Fruit fly (Drosophila melanogaster) whole organism, larva: ENCODE measurements around the gene CG7120.
A peak's percentile ranks its signal among the peaks of the same experiment; 100 is the strongest.

Source experiments
- noc ChIP-seq: fragments of 200-800 bp; sonication (Bioruptor generic); optimal IDR thresholded peaks from 3 replicates; lab custom pipeline; 2019; ENCODE audit warnings: missing biosample characterization, mild to moderate bottlenecking, missing genetic modification characterization, moderate library complexity

CG7120 gene

dm6 chr3L:8379161-8379560 lies 16.6 kb upstream of the CG7120 start:
- no peak for TF ChIP-seq noc

- TF ChIP-seq noc, result no peak
These were observed 11.8 kb upstream of the CG7120 start for dm6 chr3L:8383968-8384367.

dm6 chr3L:8385055-8385454 lies 10.7 kb upstream of the CG7120 start:
- TF ChIP-seq noc, result no peak

- peak; percentile 33 for TF ChIP-seq noc
These were observed 4.6 kb upstream of the CG7120 start, which contains the start of gene Jon66Ci for dm6 chr3L:8391240-8391639. Gene Jon66Ci (plus strand): TSS chr3L:8391540.

dm6 chr3L:8393549-8393948 lies 2.3 kb upstream of the CG7120 start, which contains the start of gene Jon66Cii:
Gene Jon66Cii (minus strand): TSS chr3L:8393649.
- no peak for TF ChIP-seq noc

- TF ChIP-seq noc, result peak; percentile 81
These were observed 1.7 kb upstream of the CG7120 start for dm6 chr3L:8394132-8394531.

dm6 chr3L:8394944-8395343 lies 856 bp upstream of the CG7120 start:
- TF ChIP-seq noc, result no peak

- no peak for TF ChIP-seq noc
These were observed 387 bp downstream of the CG7120 start for dm6 chr3L:8396187-8396586.

- TF ChIP-seq noc, result no peak
These were observed 3.1 kb downstream of the CG7120 start for dm6 chr3L:8398763-8399445.

- no peak for TF ChIP-seq noc
These were observed 9.3 kb downstream of the CG7120 start, which contains the start of the genes Tpt, mkg-p and CG13667 for dm6 chr3L:8405123-8405522. Gene Tpt (minus strand): TSS chr3L:8405277. Gene mkg-p (minus strand): TSS chr3L:8405277. Gene CG13667 (plus strand): TSS chr3L:8405454.

dm6 chr3L:8411439-8411897 lies 15.7 kb downstream of the CG7120 start, which contains the start of gene Exo70:
Gene Exo70 (plus strand): TSS chr3L:8411851.
- TF ChIP-seq noc, result no peak

dm6 chr3L:8412725-8413124 lies 16.9 kb downstream of the CG7120 start, which contains the start of the genes Oseg1 and mtrm:
Gene Oseg1 (minus strand): TSS chr3L:8412825.
Gene mtrm (plus strand): TSS chr3L:8413012.
- no peak for TF ChIP-seq noc

- TF ChIP-seq noc, result no peak
These were observed 23.2 kb downstream of the CG7120 start for dm6 chr3L:8418984-8419383.

dm6 chr3L:8419622-8420176 lies 23.9 kb downstream of the CG7120 start:
- TF ChIP-seq noc, result no peak

- no peak for TF ChIP-seq noc
These were observed 25.6 kb downstream of the CG7120 start for dm6 chr3L:8421361-8421760.

- no peak for TF ChIP-seq noc
These were observed 26.2 kb downstream of the CG7120 start, which contains the start of gene CG32354 for dm6 chr3L:8421808-8422586. Gene CG32354 (minus strand): TSS chr3L:8422205.

- no peak for TF ChIP-seq noc
These were observed 27.4 kb downstream of the CG7120 start for dm6 chr3L:8423156-8423555.
